Worm (Caenorhabditis elegans): ENCODE results near the gene ZK1086.2.

Gene ZK1086.2

ce11 chrX:13772734-13773133, 20.7 kb downstream of the ZK1086.2 start:
- TF ChIP-seq ama-1 (optimal IDR thresholded peaks at IDR 0.05): no peak
- peak; percentile 84 for TF ChIP-seq pqm-1 (tag; optimal IDR thresholded peaks at IDR 0.05)
- peak; percentile 67 for TF ChIP-seq skn-1 (tag; optimal IDR thresholded peaks at IDR 0.05)
- no peak for TF ChIP-seq unc-39 (tag; optimal IDR thresholded peaks at IDR 0.05)
- TF ChIP-seq jun-1 (tag; optimal IDR thresholded peaks at IDR 0.05): peak; percentile 4
- TF ChIP-seq elt-2 (tag; optimal IDR thresholded peaks at IDR 0.05): peak; percentile 95

ce11 chrX:13770508-13770978, 22.9 kb downstream of the ZK1086.2 start, which contains the start of gene nkb-3:
nkb-3 (minus strand) TSS chrX:13770558.
- TF ChIP-seq nhr-25 (tag; optimal IDR thresholded peaks at IDR 0.05) (no peak), pqm-1 (tag; optimal IDR thresholded peaks at IDR 0.05) (no peak), unc-62 (GFP tag; optimal IDR thresholded peaks at IDR 0.05) (no peak), fkh-10 (GFP tag; optimal IDR thresholded peaks at IDR 0.05) (no peak), lsy-12 (tag; optimal IDR thresholded peaks at IDR 0.05) (no peak), nhr-77 (tag; optimal IDR thresholded peaks at IDR 0.05) (no peak), sea-2 (GFP tag; optimal IDR thresholded peaks at IDR 0.05) (no peak), ceh-16 (tag; optimal IDR thresholded peaks at IDR 0.05) (no peak), elt-2 (tag; optimal IDR thresholded peaks at IDR 0.05) (no peak), aly-2 (tag; optimal IDR thresholded peaks at IDR 0.05) (no peak), tbx-2 (tag; optimal IDR thresholded peaks at IDR 0.05) (no peak), fkh-2 (tag; optimal IDR thresholded peaks at IDR 0.05) (no peak)

- TF ChIP-seq ama-1 (optimal IDR thresholded peaks at IDR 0.05) (peak; percentile 22), ceh-28 (tag; optimal IDR thresholded peaks at IDR 0.05) (no peak), fkh-10 (GFP tag; optimal IDR thresholded peaks at IDR 0.05) (peak; percentile 89), tbx-2 (tag; optimal IDR thresholded peaks at IDR 0.05) (peak; percentile 49), nhr-43 (tag; optimal IDR thresholded peaks at IDR 0.05; ENCODE audit: poor library complexity, severe bottlenecking) (no peak), nhr-23 (tag; optimal IDR thresholded peaks at IDR 0.05) (peak; percentile 22), nfya-1 (tag; optimal IDR thresholded peaks at IDR 0.05; ENCODE audit: insufficient read depth) (peak; percentile 62)
Measured at ce11 chrX:13768562-13768961, 24.9 kb downstream of the ZK1086.2 start.

ce11 chrX:13767282-13767681, 26.1 kb downstream of the ZK1086.2 start:
- TF ChIP-seq elt-2 (tag; optimal IDR thresholded peaks at IDR 0.05): peak; percentile 65
- no peak for TF ChIP-seq mml-1 (tag; optimal IDR thresholded peaks at IDR 0.05)

- TF ChIP-seq nfya-1 (tag; optimal IDR thresholded peaks at IDR 0.05; ENCODE audit: insufficient read depth) (no peak), lin-39 (tag; optimal IDR thresholded peaks at IDR 0.05) (no peak), nhr-77 (tag; optimal IDR thresholded peaks at IDR 0.05) (no peak), mml-1 (tag; optimal IDR thresholded peaks at IDR 0.05) (no peak), pqm-1 (tag; optimal IDR thresholded peaks at IDR 0.05) (peak; percentile 84), ZK546.5 (tag; optimal IDR thresholded peaks at IDR 0.05) (no peak), fkh-2 (tag; optimal IDR thresholded peaks at IDR 0.05) (no peak), egl-27 (tag; optimal IDR thresholded peaks at IDR 0.05) (no peak), lsy-12 (tag; optimal IDR thresholded peaks at IDR 0.05) (no peak), nhr-237 (tag; optimal IDR thresholded peaks at IDR 0.05) (no peak), ama-1 (optimal IDR thresholded peaks at IDR 0.05) (no peak), elt-2 (tag; optimal IDR thresholded peaks at IDR 0.05) (peak; percentile 79)
Measured at ce11 chrX:13759676-13760447, 33.6 kb downstream of the ZK1086.2 start, which contains the start of gene cest-13. cest-13 (plus strand) TSS chrX:13760237.

- no peak for TF ChIP-seq mml-1 (tag; optimal IDR thresholded peaks at IDR 0.05)
Measured at ce11 chrX:13755469-13755868, 38.0 kb downstream of the ZK1086.2 start, which contains the start of gene aakb-1. aakb-1 (plus strand) TSS chrX:13755769.

- peak; percentile 46 for TF ChIP-seq nhr-23 (tag; optimal IDR thresholded peaks at IDR 0.05)
- peak; percentile 1 for TF ChIP-seq nhr-25 (tag; optimal IDR thresholded peaks at IDR 0.05)
- TF ChIP-seq nfya-1 (tag; optimal IDR thresholded peaks at IDR 0.05; ENCODE audit: insufficient read depth): peak; percentile 37
- TF ChIP-seq hmg-11 (tag; optimal IDR thresholded peaks at IDR 0.05): peak; percentile 71
- peak; percentile 17 for TF ChIP-seq nhr-43 (tag; optimal IDR thresholded peaks at IDR 0.05; ENCODE audit: poor library complexity, severe bottlenecking)
- no peak for TF ChIP-seq nhr-67 (tag; optimal IDR thresholded peaks at IDR 0.05)
Measured at ce11 chrX:13754498-13754897, 38.9 kb downstream of the ZK1086.2 start.
